Fruit fly (Drosophila melanogaster) Kc167 (cell line): ENCODE results near the gene EMC3.

Source experiments
- Myc ChIP-seq: fragments of >200 bp; optimal IDR thresholded peaks from 2 replicates; lab custom pipeline; 2017; ENCODE audit warnings: missing external identifiers
- Sin3A ChIP-seq: fragments of >200 bp; optimal IDR thresholded peaks from 2 replicates; lab custom pipeline; 2018; ENCODE audit warnings: missing external identifiers
- h ChIP-seq: fragments of >200 bp; optimal IDR thresholded peaks from 3 replicates; lab custom pipeline; 2018; ENCODE audit warnings: missing external identifiers
- insv ChIP-seq: fragments of >200 bp; optimal IDR thresholded peaks from 3 replicates; lab custom pipeline; 2018; ENCODE audit warnings: missing external identifiers
- psq ChIP-seq: fragments of >200 bp; optimal IDR thresholded peaks from 2 replicates; lab custom pipeline; 2017; ENCODE audit warnings: missing external identifiers
- ttk ChIP-seq: sonication (Bioruptor generic); optimal IDR thresholded peaks from 2 replicates; lab custom pipeline; 2017; ENCODE audit warnings: missing external identifiers

EMC3 gene

dm6 chr2L:10752668-10753067, 20.4 kb upstream of the EMC3 start:
- TF ChIP-seq h (lab: Kevin White, UChicago) (no peak), psq (lab: Kevin White, UChicago) (no peak), Sin3A (no peak), Myc (lab: Kevin White, UChicago) (no peak), ttk (no peak), insv (lab: Kevin White, UChicago) (no peak)

- TF ChIP-seq Myc (lab: Kevin White, UChicago) (no peak), Sin3A (no peak), psq (lab: Kevin White, UChicago) (no peak), h (lab: Kevin White, UChicago) (no peak), ttk (no peak), insv (lab: Kevin White, UChicago) (no peak)
These were observed 19.8 kb upstream of the EMC3 start for dm6 chr2L:10751879-10752620.

dm6 chr2L:10750915-10751612, 18.8 kb upstream of the EMC3 start:
- TF ChIP-seq Myc (lab: Kevin White, UChicago), result no peak
- TF ChIP-seq Sin3A, result no peak
- no peak for TF ChIP-seq h (lab: Kevin White, UChicago)
- no peak for TF ChIP-seq ttk
- no peak for TF ChIP-seq insv (lab: Kevin White, UChicago)
- TF ChIP-seq psq (lab: Kevin White, UChicago), result no peak

- TF ChIP-seq insv (lab: Kevin White, UChicago) (no peak), ttk (no peak), Myc (lab: Kevin White, UChicago) (no peak), psq (lab: Kevin White, UChicago) (no peak), h (lab: Kevin White, UChicago) (no peak), Sin3A (no peak)
These were observed 17.6 kb upstream of the EMC3 start for dm6 chr2L:10749607-10750467.

- TF ChIP-seq Sin3A (no peak), h (lab: Kevin White, UChicago) (no peak), ttk (no peak), insv (lab: Kevin White, UChicago) (no peak), psq (lab: Kevin White, UChicago) (no peak), Myc (lab: Kevin White, UChicago) (no peak)
These were observed 16.0 kb upstream of the EMC3 start for dm6 chr2L:10748218-10748617.

dm6 chr2L:10743714-10744113, 11.5 kb upstream of the EMC3 start, which contains the start of gene CG6729:
CG6729 (minus strand) TSS chr2L:10743935.
- TF ChIP-seq Sin3A (no peak), h (lab: Kevin White, UChicago) (no peak), ttk (no peak), Myc (lab: Kevin White, UChicago) (no peak), psq (lab: Kevin White, UChicago) (no peak), insv (lab: Kevin White, UChicago) (no peak)

- no peak for TF ChIP-seq h (lab: Kevin White, UChicago)
- no peak for TF ChIP-seq Sin3A
- no peak for TF ChIP-seq psq (lab: Kevin White, UChicago)
- no peak for TF ChIP-seq insv (lab: Kevin White, UChicago)
These were observed 5.0 kb upstream of the EMC3 start, which contains the start of the genes Vha16-5 and CG12299 for dm6 chr2L:10736993-10737756. Vha16-5 (minus strand) TSS chr2L:10737043. CG12299 (plus strand) TSS chr2L:10737345.

- TF ChIP-seq h (lab: Kevin White, UChicago), result no peak
- TF ChIP-seq Myc (lab: Kevin White, UChicago), result no peak
- TF ChIP-seq ttk, result no peak
- TF ChIP-seq Sin3A, result no peak
- no peak for TF ChIP-seq insv (lab: Kevin White, UChicago)
- TF ChIP-seq psq (lab: Kevin White, UChicago), result no peak
These were observed 3.7 kb upstream of the EMC3 start, which contains the start of gene Nup107 for dm6 chr2L:10735923-10736322. Nup107 (minus strand) TSS chr2L:10736071.

dm6 chr2L:10729955-10730354, 2.3 kb downstream of the EMC3 start, which contains the start of gene CG17118:
CG17118 (plus strand) TSS chr2L:10730255.
- TF ChIP-seq ttk (no peak), Sin3A (no peak), h (lab: Kevin White, UChicago) (no peak), insv (lab: Kevin White, UChicago) (no peak), Myc (lab: Kevin White, UChicago) (no peak), psq (lab: Kevin White, UChicago) (no peak)

- no peak for TF ChIP-seq Myc (lab: Kevin White, UChicago)
- no peak for TF ChIP-seq Sin3A
- no peak for TF ChIP-seq psq (lab: Kevin White, UChicago)
- no peak for TF ChIP-seq ttk
- no peak for TF ChIP-seq h (lab: Kevin White, UChicago)
- TF ChIP-seq insv (lab: Kevin White, UChicago), result no peak
These were observed 3.5 kb downstream of the EMC3 start, which contains the start of gene CG6443 for dm6 chr2L:10728751-10729150. CG6443 (plus strand) TSS chr2L:10728978.
